Fruit fly (Drosophila melanogaster): Measurements from ENCODE around the gene CG17328.

The CG17328 gene

dm6 chr2L:16315027-16315426 is 15.3 kb downstream of the CG17328 start (continued):
- TF ChIP-seq Nf-YC (tag; optimal IDR thresholded peaks at IDR 0.05) = peak; percentile 27
- TF ChIP-seq abd-A (tag; optimal IDR thresholded peaks at IDR 0.05) = peak; percentile 75
- no peak for TF ChIP-seq lov (optimal IDR thresholded peaks at IDR 0.05)
- 0 out of 3 replicates have a peak, but pooled peaks have one; percentile 44 for TF ChIP-seq lov (GFP tag; IDR thresholded peaks at IDR 0.05)
- no peak for TF ChIP-seq Taf1 (GFP tag; IDR thresholded peaks at IDR 0.05)
- TF ChIP-seq Fer1 (GFP tag; optimal IDR thresholded peaks at IDR 0.05) = peak; percentile 9
- TF ChIP-seq tll (GFP tag; optimal IDR thresholded peaks at IDR 0.05) = no peak
- TF ChIP-seq croc (GFP tag; conservative IDR thresholded peaks at IDR 0.05) = no peak
- TF ChIP-seq CG15269 (tag; optimal IDR thresholded peaks at IDR 0.05) = peak; percentile 82
- TF ChIP-seq Dbx (GFP tag; IDR thresholded peaks at IDR 0.05) = 0 out of 3 replicates have a peak, but pooled peaks have one; percentile 43
- peak; percentile 65 for TF ChIP-seq sqz (GFP tag; optimal IDR thresholded peaks at IDR 0.05)
- TF ChIP-seq chn (GFP tag; optimal IDR thresholded peaks at IDR 0.05) = no peak
- no peak for TF ChIP-seq ro (GFP tag; IDR thresholded peaks at IDR 0.05)
- TF ChIP-seq CG7963 (GFP tag; IDR thresholded peaks at IDR 0.05; ENCODE audit: partially characterized antibody) = no peak
- TF ChIP-seq CG3281 (GFP tag; optimal IDR thresholded peaks at IDR 0.05) = peak; percentile 16
- no peak for TF ChIP-seq Doc2 (GFP tag; IDR thresholded peaks at IDR 0.05)
- TF ChIP-seq crol (GFP tag; IDR thresholded peaks at IDR 0.05) = peak; percentile 92
- TF ChIP-seq pzg (GFP tag; optimal IDR thresholded peaks at IDR 0.05) = peak; percentile 0
- no peak for TF ChIP-seq pan (optimal IDR thresholded peaks at IDR 0.05)
- TF ChIP-seq pan (GFP tag; optimal IDR thresholded peaks at IDR 0.05 in 1 of 2, IDR thresholded peaks at IDR 0.05 in 1 of 2) = peak in 1 of 2 experiments; percentile 12
- TF ChIP-seq CG4282 (GFP tag; optimal IDR thresholded peaks at IDR 0.05) = no peak
- TF ChIP-seq CG2875 (GFP tag; optimal IDR thresholded peaks at IDR 0.05) = no peak
- TF ChIP-seq ase (GFP tag; IDR thresholded peaks at IDR 0.05) = no peak
- no peak for TF ChIP-seq CG10979 (tag; optimal IDR thresholded peaks at IDR 0.05)
- TF ChIP-seq row (GFP tag; IDR thresholded peaks at IDR 0.05) = no peak
- no peak for TF ChIP-seq dmrt99B (tag; optimal IDR thresholded peaks at IDR 0.05)
- TF ChIP-seq gro (GFP tag; optimal IDR thresholded peaks at IDR 0.05) = peak; percentile 50
- TF ChIP-seq CG1832 (GFP tag; optimal IDR thresholded peaks at IDR 0.05) = no peak
- no peak for TF ChIP-seq Dip2 (GFP tag; IDR thresholded peaks at IDR 0.05)
- no peak for TF ChIP-seq seq (GFP tag; IDR thresholded peaks at IDR 0.05)
- no peak for TF ChIP-seq Oaz (GFP tag; IDR thresholded peaks at IDR 0.05)
- peak; percentile 78 for TF ChIP-seq nom (GFP tag; optimal IDR thresholded peaks at IDR 0.05)
- no peak for TF ChIP-seq CG2116 (GFP tag; optimal IDR thresholded peaks at IDR 0.05)
- TF ChIP-seq Atf-2 (GFP tag; optimal IDR thresholded peaks at IDR 0.05) = no peak
- peak; percentile 60 for TF ChIP-seq CG13296 (GFP tag; optimal IDR thresholded peaks at IDR 0.05)
- TF ChIP-seq B-H2 (GFP tag; optimal IDR thresholded peaks at IDR 0.05) = peak; percentile 82
- peak; percentile 92 for TF ChIP-seq CG13894 (tag; optimal IDR thresholded peaks at IDR 0.05)
- no peak for TF ChIP-seq CG15073 (GFP tag; optimal IDR thresholded peaks at IDR 0.05)
- TF ChIP-seq peb (GFP tag; IDR thresholded peaks at IDR 0.05) = no peak
- TF ChIP-seq CG16779 (GFP tag; IDR thresholded peaks at IDR 0.05) = no peak
- TF ChIP-seq HHEX (GFP tag; optimal IDR thresholded peaks at IDR 0.05) = no peak
- TF ChIP-seq sug (tag; optimal IDR thresholded peaks at IDR 0.05) = peak; percentile 81
- no peak for TF ChIP-seq NC2α (GFP tag; optimal IDR thresholded peaks at IDR 0.05)
- TF ChIP-seq CG32532 (GFP tag; IDR thresholded peaks at IDR 0.05) = peak; percentile 31; the same call in 1 of the 2 replicates
- TF ChIP-seq ftz-f1 (GFP tag; optimal IDR thresholded peaks at IDR 0.05) = no peak
- TF ChIP-seq bigmax (GFP tag; optimal IDR thresholded peaks at IDR 0.05) = no peak
- no peak for TF ChIP-seq lmd (GFP tag; IDR thresholded peaks at IDR 0.05)
- TF ChIP-seq odd (GFP tag; optimal IDR thresholded peaks at IDR 0.05) = peak; percentile 5
- peak; percentile 51; the same call in 1 of the 2 replicates for TF ChIP-seq Bgb (GFP tag; IDR thresholded peaks at IDR 0.05; ENCODE audit: partially characterized antibody)
- TF ChIP-seq CrebB (tag; optimal IDR thresholded peaks at IDR 0.05) = peak; percentile 65
- peak in 1 of 2 experiments; percentile 37 for TF ChIP-seq Eip74EF (GFP tag; optimal IDR thresholded peaks at IDR 0.05)

Data from whole organism, embryonic.